Worm (Caenorhabditis elegans) whole organism, young adult: ENCODE data around the gene T28A8.5.
A peak's percentile ranks its signal among the peaks of the same experiment; 100 is the strongest.

Experiments
- B0035.1 ChIP-seq: sonication (generic microtip); optimal IDR thresholded peaks from 2 replicates; lab custom pipeline; 2016; ENCODE audit warnings: missing genetic modification characterization, mild to moderate bottlenecking, missing compliant biosample characterization, missing genotype, missing genetic modification reagents
- B0261.1 ChIP-seq: sonication (generic microtip); optimal IDR thresholded peaks from 2 replicates; lab custom pipeline; 2016; ENCODE audit warnings: mild to moderate bottlenecking, missing genetic modification characterization, moderate library complexity, missing compliant biosample characterization
- B0336.3 ChIP-seq: fragments of 200-800 bp; sonication (Bioruptor generic); IDR thresholded peaks from 2 replicates; pipeline ENCODE4 v1.3.6; 2022; ENCODE audit warnings: missing genetic modification characterization, missing compliant biosample characterization
- C06A6.2 ChIP-seq: fragments of 200-800 bp; sonication (Bioruptor generic); conservative IDR thresholded peaks from 2 replicates; pipeline ENCODE4 v1.3.6; 2022; ENCODE audit warnings: missing genetic modification characterization, missing compliant biosample characterization
- F33H1.4 ChIP-seq: fragments of 200-800 bp; sonication (Bioruptor generic); IDR thresholded peaks from 2 replicates; pipeline ENCODE4 v1.3.6; 2022; ENCODE audit warnings: missing genetic modification reagents, missing genetic modification characterization, missing compliant biosample characterization
- F37B4.10 ChIP-seq: fragments of 200-800 bp; sonication (Bioruptor generic); IDR thresholded peaks from 2 replicates; pipeline ENCODE4 v1.3.6; 2022; ENCODE audit warnings: missing genetic modification characterization, missing compliant biosample characterization
- F39B2.1 ChIP-seq: fragments of 200-800 bp; sonication (Bioruptor generic); IDR thresholded peaks from 2 replicates; pipeline ENCODE4 v1.3.6; 2022; ENCODE audit warnings: missing genetic modification reagents, missing genetic modification characterization, missing compliant biosample characterization
- F52B5.7 ChIP-seq: sonication (generic microtip); optimal IDR thresholded peaks from 2 replicates; lab custom pipeline; 2016; ENCODE audit warnings: mild to moderate bottlenecking, missing genetic modification characterization, missing compliant biosample characterization
- Y53F4B.3 ChIP-seq: fragments of 200-800 bp; sonication (Bioruptor generic); IDR thresholded peaks from 2 replicates; pipeline ENCODE4 v1.3.6; 2022; ENCODE audit warnings: missing genetic modification reagents, missing genetic modification characterization, missing compliant biosample characterization
- Y79H2A.3 ChIP-seq: fragments of 200-800 bp; sonication (Bioruptor generic); conservative IDR thresholded peaks from 2 replicates; pipeline ENCODE4 v1.3.6; 2022; ENCODE audit warnings: missing genetic modification reagents, missing genetic modification characterization, missing compliant biosample characterization
- Y95B8A.8 ChIP-seq: fragments of 200-800 bp; sonication (Bioruptor generic); IDR thresholded peaks from 2 replicates; pipeline ENCODE4 v1.3.6; 2022; ENCODE audit warnings: missing genetic modification reagents, missing genetic modification characterization, missing compliant biosample characterization
- ZK185.1 ChIP-seq: sonication (generic microtip); optimal IDR thresholded peaks from 2 replicates; lab custom pipeline; 2016; ENCODE audit warnings: mild to moderate bottlenecking, missing genetic modification characterization, missing compliant biosample characterization; ENCODE audit not compliant: poor library complexity, severe bottlenecking
- ama-1 ChIP-seq, 3 experiments: fragments of 150-350 bp in 1 of 3; sonication (generic microtip) in 2 of 3; optimal IDR thresholded peaks; 2 replicates each; lab custom pipeline; 2014 to 2018; ENCODE audit warnings: missing biosample characterization in 2 of 3, missing genetic modification characterization in 2 of 3, missing genetic modification reagents in 2 of 3
- athp-1 ChIP-seq: sonication (generic microtip); optimal IDR thresholded peaks from 2 replicates; lab custom pipeline; 2017; ENCODE audit warnings: mild to moderate bottlenecking, missing genetic modification characterization, missing compliant biosample characterization
- attf-3 ChIP-seq: fragments of 200-800 bp; sonication (Bioruptor generic); conservative IDR thresholded peaks from 2 replicates; pipeline ENCODE4 v1.3.6; 2022; ENCODE audit warnings: missing genetic modification reagents, missing genetic modification characterization, missing compliant biosample characterization
- attf-5 ChIP-seq: fragments of 200-800 bp; sonication (Bioruptor generic); optimal IDR thresholded peaks from 2 replicates; lab custom pipeline; 2018; ENCODE audit warnings: mild to moderate bottlenecking, missing genetic modification characterization, missing compliant biosample characterization
- bed-2 ChIP-seq: fragments of 200-800 bp; sonication (Bioruptor generic); IDR thresholded peaks from 2 replicates; pipeline ENCODE4 v1.3.6; 2022; ENCODE audit warnings: missing genetic modification reagents, missing genetic modification characterization, missing compliant biosample characterization
- cebp-1 ChIP-seq, 2 experiments: fragments of 200-800 bp in 1 of 2; sonication (Bioruptor generic) in 1 of 2; sonication (generic microtip) in 1 of 2; IDR thresholded peaks in 1 of 2; optimal IDR thresholded peaks in 1 of 2; 2 replicates each; pipeline versions ENCODE4 v1.3.6 to Lab custom; 2017 to 2022; ENCODE audit warnings: missing compliant biosample characterization in 2 of 2, missing genetic modification characterization in 2 of 2, mild to moderate bottlenecking in 1 of 2, missing genetic modification reagents in 1 of 2, moderate library complexity in 1 of 2
- ceh-27 ChIP-seq: fragments of 200-800 bp; sonication (Bioruptor generic); optimal IDR thresholded peaks from 2 replicates; lab custom pipeline; 2018; ENCODE audit warnings: mild to moderate bottlenecking, missing genetic modification characterization, moderate library complexity, missing compliant biosample characterization
- ceh-40 ChIP-seq: fragments of 200-800 bp; sonication (Bioruptor generic); IDR thresholded peaks from 2 replicates; pipeline ENCODE4 v1.3.6; 2022; ENCODE audit warnings: missing genetic modification characterization, missing compliant biosample characterization
- ceh-79 ChIP-seq: sonication (generic microtip); optimal IDR thresholded peaks from 2 replicates; lab custom pipeline; 2017; ENCODE audit warnings: mild to moderate bottlenecking, missing genetic modification characterization, missing compliant biosample characterization
- dpff-1 ChIP-seq: sonication (generic microtip); optimal IDR thresholded peaks from 2 replicates; lab custom pipeline; 2017; ENCODE audit warnings: mild to moderate bottlenecking, missing genetic modification characterization, missing compliant biosample characterization
- dpl-1 ChIP-seq: fragments of 150-350 bp; optimal IDR thresholded peaks from 2 replicates; lab custom pipeline; 2014; ENCODE audit warnings: missing biosample characterization, missing genetic modification reagents, missing genetic modification characterization
- egrh-3 ChIP-seq: fragments of 200-800 bp; sonication (Bioruptor generic); IDR thresholded peaks from 2 replicates; pipeline ENCODE4 v1.3.6; 2022; ENCODE audit warnings: missing genetic modification reagents, missing genetic modification characterization, missing compliant biosample characterization
- ekl-4 ChIP-seq: fragments of 200-800 bp; sonication (Bioruptor generic); IDR thresholded peaks from 2 replicates; pipeline ENCODE4 v1.3.6; 2022; ENCODE audit warnings: missing genetic modification reagents, missing genetic modification characterization, missing compliant biosample characterization
- ets-4 ChIP-seq: fragments of 200-800 bp; sonication (Bioruptor generic); optimal IDR thresholded peaks from 2 replicates; lab custom pipeline; 2018; ENCODE audit warnings: mild to moderate bottlenecking, missing genetic modification characterization, missing compliant biosample characterization
- fkh-3 ChIP-seq: sonication (generic microtip); optimal IDR thresholded peaks from 2 replicates; lab custom pipeline; 2016; ENCODE audit warnings: mild to moderate bottlenecking, missing genetic modification characterization, missing compliant biosample characterization
- gei-17 ChIP-seq: fragments of 200-800 bp; sonication (Bioruptor generic); optimal IDR thresholded peaks from 2 replicates; lab custom pipeline; 2018; ENCODE audit warnings: mild to moderate bottlenecking, missing genetic modification characterization, missing compliant biosample characterization
- hmg-1.2 ChIP-seq: fragments of 200-800 bp; sonication (Bioruptor generic); IDR thresholded peaks from 2 replicates; pipeline ENCODE4 v1.3.6; 2022; ENCODE audit warnings: missing genetic modification reagents, missing genetic modification characterization, missing compliant biosample characterization
- hmg-20 ChIP-seq: fragments of 200-800 bp; sonication (Bioruptor generic); IDR thresholded peaks from 2 replicates; pipeline ENCODE4 v1.3.6; 2022; ENCODE audit warnings: missing genetic modification reagents, missing genetic modification characterization, missing compliant biosample characterization
- hsf-1 ChIP-seq: fragments of 200-800 bp; sonication (Bioruptor generic); IDR thresholded peaks from 2 replicates; pipeline ENCODE4 v1.3.6; 2022; ENCODE audit warnings: missing genetic modification reagents, missing genetic modification characterization, missing compliant biosample characterization
- lin-40 ChIP-seq: sonication (generic microtip); optimal IDR thresholded peaks from 2 replicates; lab custom pipeline; 2016; ENCODE audit warnings: missing genetic modification characterization, mild to moderate bottlenecking, missing compliant biosample characterization, missing genotype, missing genetic modification reagents
- lsl-1 ChIP-seq: fragments of 200-800 bp; sonication (Bioruptor generic); optimal IDR thresholded peaks from 2 replicates; lab custom pipeline; 2018; ENCODE audit warnings: mild to moderate bottlenecking, missing genetic modification characterization, moderate library complexity, missing compliant biosample characterization
- madf-3 ChIP-seq: fragments of 200-800 bp; sonication (Bioruptor generic); IDR thresholded peaks from 2 replicates; pipeline ENCODE4 v1.3.6; 2022; ENCODE audit warnings: missing genetic modification reagents, missing genetic modification characterization, missing compliant biosample characterization
- nfya-1 ChIP-seq: sonication (generic microtip); optimal IDR thresholded peaks from 2 replicates; lab custom pipeline; 2017; ENCODE audit warnings: antibody characterized with exemption, missing compliant biosample characterization, missing genetic modification characterization, borderline replicate concordance; ENCODE audit not compliant: insufficient read depth
- nfyb-1 ChIP-seq: fragments of 200-800 bp; sonication (Bioruptor generic); IDR thresholded peaks from 2 replicates; pipeline ENCODE4 v1.3.6; 2022; ENCODE audit warnings: missing genetic modification reagents, missing genetic modification characterization, missing compliant biosample characterization
- nhr-120 ChIP-seq: fragments of 200-800 bp; sonication (Bioruptor generic); IDR thresholded peaks from 2 replicates; pipeline ENCODE4 v1.3.6; 2022; ENCODE audit warnings: missing genetic modification characterization, missing compliant biosample characterization
- nhr-80 ChIP-seq: sonication (generic microtip); optimal IDR thresholded peaks from 2 replicates; lab custom pipeline; 2016; ENCODE audit warnings: missing genetic modification characterization, missing compliant biosample characterization
- pbrm-1 ChIP-seq: fragments of 200-800 bp; sonication (Bioruptor generic); IDR thresholded peaks from 2 replicates; pipeline ENCODE4 v1.3.6; 2022; ENCODE audit warnings: missing genetic modification reagents, missing genetic modification characterization, missing compliant biosample characterization
- pha-4 ChIP-seq: fragments of 150-350 bp; sonication (generic microtip); optimal IDR thresholded peaks from 2 replicates; lab custom pipeline; 2014; ENCODE audit warnings: missing biosample characterization, missing genetic modification reagents, missing genetic modification characterization
- rec-8 ChIP-seq, 2 experiments: sonication (generic microtip); optimal IDR thresholded peaks; 2 replicates each; lab custom pipeline; 2016; ENCODE audit warnings: mild to moderate bottlenecking in 2 of 2, missing genetic modification characterization in 2 of 2, missing genetic modification reagents in 2 of 2, missing genotype in 2 of 2, missing biosample characterization in 1 of 2, missing compliant biosample characterization in 1 of 2, moderate library complexity in 1 of 2
- repo-1 ChIP-seq: sonication (generic microtip); optimal IDR thresholded peaks from 2 replicates; lab custom pipeline; 2017; ENCODE audit warnings: mild to moderate bottlenecking, missing genetic modification characterization, missing compliant biosample characterization
- sdz-38 ChIP-seq: sonication (generic microtip); optimal IDR thresholded peaks from 2 replicates; lab custom pipeline; 2016; ENCODE audit warnings: missing genotype, missing genetic modification characterization, missing compliant biosample characterization
- snpc-1.1 ChIP-seq: sonication (generic microtip); optimal IDR thresholded peaks from 2 replicates; lab custom pipeline; 2017; ENCODE audit warnings: missing genetic modification characterization, mild to moderate bottlenecking, missing compliant biosample characterization, antibody characterized with exemption, moderate library complexity, missing genotype, missing genetic modification reagents; ENCODE audit not compliant: insufficient read depth
- snpc-3.4 ChIP-seq: sonication (generic microtip); optimal IDR thresholded peaks from 2 replicates; lab custom pipeline; 2017; ENCODE audit warnings: missing genetic modification characterization, mild to moderate bottlenecking, missing compliant biosample characterization, antibody characterized with exemption, moderate library complexity, missing genotype, missing genetic modification reagents
- tbp1 ChIP-seq: fragments of 200-800 bp; sonication (Bioruptor generic); optimal IDR thresholded peaks from 2 replicates; lab custom pipeline; 2018; ENCODE audit warnings: mild to moderate bottlenecking, missing genetic modification characterization, missing compliant biosample characterization
- zim-3 ChIP-seq: sonication (generic microtip); optimal IDR thresholded peaks from 2 replicates; lab custom pipeline; 2017; ENCODE audit warnings: mild to moderate bottlenecking, missing genetic modification characterization, moderate library complexity, missing compliant biosample characterization
- ztf-22 ChIP-seq: fragments of 200-800 bp; sonication (Bioruptor generic); optimal IDR thresholded peaks from 2 replicates; lab custom pipeline; 2018; ENCODE audit warnings: mild to moderate bottlenecking, missing genetic modification characterization, moderate library complexity, missing compliant biosample characterization

The T28A8.5 gene

DNA sequence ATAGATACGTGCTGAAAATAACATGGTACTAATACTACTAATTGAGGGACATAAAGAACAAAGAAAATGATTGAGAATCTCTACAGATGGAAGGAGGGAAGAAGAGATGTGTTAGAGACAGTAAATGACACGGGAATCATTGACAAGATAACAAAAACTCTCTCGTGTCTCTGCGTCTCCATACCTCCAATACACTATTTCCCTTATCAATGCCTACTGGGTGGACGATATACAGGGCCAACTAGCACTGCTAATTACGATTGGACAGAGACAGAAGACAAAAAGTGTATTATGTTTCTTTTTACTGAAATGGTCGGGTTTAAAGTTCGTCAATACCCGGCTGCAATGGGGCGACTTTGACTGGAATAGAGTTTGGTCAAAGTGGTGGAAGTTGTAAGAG, 43.2 kb downstream of the T28A8.5 start (continued):
- TF ChIP-seq snpc-1.1 (tag; lab: Kevin White, UChicago) (no peak), B0035.1 (tag; lab: Kevin White, UChicago) (no peak), dpff-1 (tag; lab: Kevin White, UChicago) (no peak), cebp-1 (GFP tag; IDR thresholded peaks at IDR 0.05; lab: Robert Waterston, UW) (no peak), cebp-1 (tag; optimal IDR thresholded peaks at IDR 0.05; lab: Kevin White, UChicago) (peak; percentile 20), hmg-1.2 (GFP tag; lab: Robert Waterston, UW) (peak; percentile 63; the same call in 1 of the 2 replicates), Y79H2A.3 (GFP tag; lab: Robert Waterston, UW) (no peak), hmg-20 (GFP tag; lab: Robert Waterston, UW) (no peak), rec-8 (tag; optimal IDR thresholded peaks at IDR 0.05; lab: Kevin White, UChicago) (no peak), attf-5 (GFP tag; lab: Kevin White, UChicago) (peak; percentile 34), tbp1 (GFP tag; lab: Kevin White, UChicago) (peak; percentile 33), hsf-1 (0 out of 2 replicates have a peak, but pooled peaks have one; percentile 48), nfyb-1 (GFP tag; lab: Robert Waterston, UW) (no peak), repo-1 (tag; lab: Kevin White, UChicago) (no peak), pbrm-1 (GFP tag; lab: Robert Waterston, UW) (no peak), F37B4.10 (no peak), F52B5.7 (no peak), fkh-3 (tag; lab: Kevin White, UChicago) (no peak), pha-4 (tag; lab: Kevin White, UChicago) (no peak), ceh-27 (GFP tag; lab: Kevin White, UChicago) (no peak), ZK185.1 (tag; lab: Kevin White, UChicago) (no peak), Y95B8A.8 (no peak), ets-4 (GFP tag; lab: Kevin White, UChicago) (peak; percentile 87), B0336.3 (GFP tag; lab: Robert Waterston, UW) (no peak), ceh-79 (no peak), bed-2 (GFP tag; lab: Robert Waterston, UW) (no peak), gei-17 (GFP tag; lab: Kevin White, UChicago) (no peak), ceh-40 (GFP tag; lab: Robert Waterston, UW) (no peak), ekl-4 (no peak), athp-1 (no peak), F39B2.1 (GFP tag; lab: Robert Waterston, UW) (no peak), nhr-120 (GFP tag; lab: Robert Waterston, UW) (no peak), ama-1 (optimal IDR thresholded peaks at IDR 0.05; lab: Kevin White, UChicago) (no peak), ama-1 (GFP tag; optimal IDR thresholded peaks at IDR 0.05; lab: Kevin White, UChicago) (no peak), madf-3 (GFP tag; lab: Robert Waterston, UW) (no peak), lin-40 (tag; lab: Kevin White, UChicago) (no peak), nhr-80 (tag; lab: Kevin White, UChicago) (peak; percentile 93), nfya-1 (tag; lab: Kevin White, UChicago) (no peak), snpc-3.4 (tag; lab: Kevin White, UChicago) (no peak), attf-3 (GFP tag; lab: Robert Waterston, UW) (no peak), Y53F4B.3 (no peak), sdz-38 (no peak), B0261.1 (tag; lab: Kevin White, UChicago) (no peak), lsl-1 (GFP tag; lab: Kevin White, UChicago) (no peak), F33H1.4 (GFP tag; lab: Robert Waterston, UW) (no peak), ztf-22 (GFP tag; lab: Kevin White, UChicago) (no peak), zim-3 (peak; percentile 5), egrh-3 (GFP tag; lab: Robert Waterston, UW) (no peak), C06A6.2 (no peak), dpl-1 (GFP tag; lab: Kevin White, UChicago) (no peak)
